Worm (Caenorhabditis elegans) whole organism, L3 larva: Measurements from ENCODE around the gene nhr-91.

Source experiments
- R02D3.7 ChIP-seq: fragments of 150-350 bp; optimal IDR thresholded peaks from 2 replicates; lab custom pipeline; 2014; ENCODE audit warnings: missing biosample characterization, missing genetic modification characterization
- ZK546.5 ChIP-seq: sonication (generic microtip); optimal IDR thresholded peaks from 2 replicates; lab custom pipeline; 2017; ENCODE audit warnings: missing biosample characterization, missing genetic modification characterization
- aly-2 ChIP-seq: fragments of 150-350 bp; optimal IDR thresholded peaks from 2 replicates; lab custom pipeline; 2014; ENCODE audit warnings: missing biosample characterization, missing genetic modification characterization
- ama-1 ChIP-seq: fragments of 150-350 bp; optimal IDR thresholded peaks from 2 replicates; lab custom pipeline; 2018
- ceh-16 ChIP-seq: sonication (generic microtip); optimal IDR thresholded peaks from 2 replicates; lab custom pipeline; 2017; ENCODE audit warnings: missing biosample characterization, missing genetic modification characterization
- ceh-28 ChIP-seq: fragments of 150-350 bp; optimal IDR thresholded peaks from 2 replicates; lab custom pipeline; 2014; ENCODE audit warnings: missing biosample characterization, missing genetic modification reagents, missing genetic modification characterization
- ceh-82 ChIP-seq: fragments of 150-350 bp; optimal IDR thresholded peaks from 2 replicates; lab custom pipeline; 2014; ENCODE audit warnings: missing biosample characterization, missing genetic modification characterization
- ceh-9 ChIP-seq: sonication (generic microtip); optimal IDR thresholded peaks from 2 replicates; lab custom pipeline; 2018; ENCODE audit warnings: missing biosample characterization, missing genetic modification characterization
- egl-27 ChIP-seq: sonication (generic microtip); optimal IDR thresholded peaks from 4 replicates; lab custom pipeline; 2017; ENCODE audit warnings: missing biosample characterization, missing genetic modification reagents, missing genetic modification characterization
- egl-5 ChIP-seq: fragments of 150-350 bp; optimal IDR thresholded peaks from 2 replicates; lab custom pipeline; 2017; ENCODE audit warnings: missing biosample characterization, missing genetic modification reagents, missing genetic modification characterization, inconsistent platforms
- elt-1 ChIP-seq: fragments of 150-350 bp; optimal IDR thresholded peaks from 2 replicates; lab custom pipeline; 2014; ENCODE audit warnings: missing biosample characterization, missing genetic modification characterization
- elt-2 ChIP-seq: sonication (generic microtip); optimal IDR thresholded peaks from 2 replicates; lab custom pipeline; 2016; ENCODE audit warnings: missing genetic modification reagents, mild to moderate bottlenecking, missing genetic modification characterization, missing compliant biosample characterization
- elt-3 ChIP-seq, 3 experiments: fragments of 150-350 bp in 1 of 3; sonication (generic microtip) in 2 of 3; optimal IDR thresholded peaks; 2 replicates in 2 of 3; 4 replicates in 1 of 3; lab custom pipeline; 2014 to 2017; ENCODE audit warnings: missing biosample characterization in 3 of 3, missing genetic modification characterization in 3 of 3
- eor-1 ChIP-seq, 2 experiments: fragments of 150-350 bp; optimal IDR thresholded peaks; 2 replicates each; lab custom pipeline; 2014 to 2018; ENCODE audit warnings: missing biosample characterization in 2 of 2, missing genetic modification characterization in 2 of 2
- fkh-10 ChIP-seq: sonication (generic microtip); optimal IDR thresholded peaks from 2 replicates; lab custom pipeline; 2017; ENCODE audit warnings: missing biosample characterization, missing genetic modification reagents, missing genetic modification characterization
- fkh-2 ChIP-seq: fragments of 150-350 bp; optimal IDR thresholded peaks from 2 replicates; lab custom pipeline; 2014; ENCODE audit warnings: missing biosample characterization, missing genetic modification reagents, missing genetic modification characterization
- fos-1 ChIP-seq: fragments of 150-350 bp; optimal IDR thresholded peaks from 2 replicates; lab custom pipeline; 2014; ENCODE audit warnings: missing biosample characterization, missing genetic modification characterization
- hmg-11 ChIP-seq: sonication (generic microtip); optimal IDR thresholded peaks from 2 replicates; lab custom pipeline; 2016; ENCODE audit warnings: missing genetic modification characterization, missing compliant biosample characterization
- jun-1 ChIP-seq: fragments of 150-350 bp; optimal IDR thresholded peaks from 2 replicates; lab custom pipeline; 2014; ENCODE audit warnings: missing biosample characterization, missing genetic modification reagents, missing genetic modification characterization
- lin-15B ChIP-seq: fragments of 150-350 bp; optimal IDR thresholded peaks from 2 replicates; lab custom pipeline; 2014; ENCODE audit warnings: missing biosample characterization, missing genetic modification characterization
- lsy-12 ChIP-seq: sonication (generic microtip); optimal IDR thresholded peaks from 2 replicates; lab custom pipeline; 2016; ENCODE audit warnings: mild to moderate bottlenecking, missing genetic modification characterization, missing compliant biosample characterization
- mdl-1 ChIP-seq: fragments of 150-350 bp; optimal IDR thresholded peaks from 2 replicates; lab custom pipeline; 2014; ENCODE audit warnings: missing biosample characterization, missing genetic modification characterization
- mml-1 ChIP-seq: fragments of 150-350 bp; sonication (generic microtip); optimal IDR thresholded peaks from 3 replicates; lab custom pipeline; 2014; ENCODE audit warnings: missing biosample characterization, missing genetic modification characterization
- nfya-1 ChIP-seq: sonication (generic microtip); optimal IDR thresholded peaks from 2 replicates; lab custom pipeline; 2017; ENCODE audit warnings: missing genetic modification characterization, mild to moderate bottlenecking, missing compliant biosample characterization, antibody characterized with exemption, moderate library complexity; ENCODE audit not compliant: insufficient read depth
- nhr-11 ChIP-seq: fragments of 150-350 bp; optimal IDR thresholded peaks from 2 replicates; lab custom pipeline; 2014; ENCODE audit warnings: missing biosample characterization, missing genetic modification characterization
- nhr-12 ChIP-seq: fragments of 150-350 bp; optimal IDR thresholded peaks from 2 replicates; lab custom pipeline; 2014; ENCODE audit warnings: missing biosample characterization, missing genetic modification characterization
- nhr-23 ChIP-seq: fragments of 150-350 bp; optimal IDR thresholded peaks from 2 replicates; lab custom pipeline; 2014; ENCODE audit warnings: missing biosample characterization, missing genetic modification reagents, missing genetic modification characterization
- nhr-237 ChIP-seq: fragments of 150-350 bp; optimal IDR thresholded peaks from 2 replicates; lab custom pipeline; 2014; ENCODE audit warnings: missing biosample characterization, missing genetic modification characterization
- nhr-25 ChIP-seq: sonication (generic microtip); optimal IDR thresholded peaks from 2 replicates; lab custom pipeline; 2017; ENCODE audit warnings: missing biosample characterization, missing genetic modification characterization
- nhr-28 ChIP-seq: fragments of 150-350 bp; optimal IDR thresholded peaks from 2 replicates; lab custom pipeline; 2014; ENCODE audit warnings: missing biosample characterization, missing genetic modification characterization
- nhr-43 ChIP-seq: sonication (generic microtip); optimal IDR thresholded peaks from 2 replicates; lab custom pipeline; 2016; ENCODE audit warnings: mild to moderate bottlenecking, missing genetic modification characterization, missing compliant biosample characterization; ENCODE audit not compliant: poor library complexity, severe bottlenecking
- nhr-67 ChIP-seq: fragments of 150-350 bp; optimal IDR thresholded peaks from 2 replicates; lab custom pipeline; 2014; ENCODE audit warnings: missing biosample characterization, missing genetic modification characterization
- nhr-76 ChIP-seq: fragments of 150-350 bp; sonication (generic microtip); optimal IDR thresholded peaks from 5 replicates; lab custom pipeline; 2014; ENCODE audit warnings: missing biosample characterization, missing genetic modification characterization
- nhr-77 ChIP-seq: fragments of 150-350 bp; optimal IDR thresholded peaks from 2 replicates; lab custom pipeline; 2014; ENCODE audit warnings: missing biosample characterization, missing genetic modification characterization
- pha-4 ChIP-seq: fragments of 150-350 bp; optimal IDR thresholded peaks from 2 replicates; lab custom pipeline; 2014; ENCODE audit warnings: missing biosample characterization, missing genetic modification reagents, missing genetic modification characterization
- pqm-1 ChIP-seq: fragments of 150-350 bp; optimal IDR thresholded peaks from 2 replicates; lab custom pipeline; 2017; ENCODE audit warnings: missing biosample characterization, missing genetic modification characterization, inconsistent platforms
- sea-2 ChIP-seq: fragments of 150-350 bp; sonication (generic microtip); optimal IDR thresholded peaks from 4 replicates; lab custom pipeline; 2014; ENCODE audit warnings: missing biosample characterization, missing genetic modification reagents, missing genetic modification characterization
- skn-1 ChIP-seq: fragments of 150-350 bp; optimal IDR thresholded peaks from 2 replicates; lab custom pipeline; 2014; ENCODE audit warnings: missing biosample characterization, missing genetic modification characterization
- snpc-4 ChIP-seq: fragments of 150-350 bp; optimal IDR thresholded peaks from 2 replicates; lab custom pipeline; 2014; ENCODE audit warnings: missing biosample characterization, missing genetic modification characterization
- tbx-2 ChIP-seq: sonication (generic microtip); optimal IDR thresholded peaks from 2 replicates; lab custom pipeline; 2016; ENCODE audit warnings: mild to moderate bottlenecking, missing genetic modification characterization, missing compliant biosample characterization
- unc-39 ChIP-seq: sonication (generic microtip); optimal IDR thresholded peaks from 4 replicates; lab custom pipeline; 2017; ENCODE audit warnings: missing biosample characterization, missing genetic modification characterization
- unc-62 ChIP-seq: fragments of 150-350 bp; sonication (generic microtip); optimal IDR thresholded peaks from 4 replicates; lab custom pipeline; 2014; ENCODE audit warnings: missing biosample characterization, missing genetic modification reagents, missing genetic modification characterization
- zag-1 ChIP-seq: fragments of 150-350 bp; optimal IDR thresholded peaks from 2 replicates; lab custom pipeline; 2014; ENCODE audit warnings: missing biosample characterization, missing genetic modification characterization
- ztf-11 ChIP-seq: fragments of 150-350 bp; optimal IDR thresholded peaks from 2 replicates; lab custom pipeline; 2014; ENCODE audit warnings: missing biosample characterization, missing genetic modification characterization
- ztf-4 ChIP-seq: fragments of 150-350 bp; optimal IDR thresholded peaks from 2 replicates; lab custom pipeline; 2014; ENCODE audit warnings: missing biosample characterization, missing genetic modification characterization

The nhr-91 gene

DNA sequence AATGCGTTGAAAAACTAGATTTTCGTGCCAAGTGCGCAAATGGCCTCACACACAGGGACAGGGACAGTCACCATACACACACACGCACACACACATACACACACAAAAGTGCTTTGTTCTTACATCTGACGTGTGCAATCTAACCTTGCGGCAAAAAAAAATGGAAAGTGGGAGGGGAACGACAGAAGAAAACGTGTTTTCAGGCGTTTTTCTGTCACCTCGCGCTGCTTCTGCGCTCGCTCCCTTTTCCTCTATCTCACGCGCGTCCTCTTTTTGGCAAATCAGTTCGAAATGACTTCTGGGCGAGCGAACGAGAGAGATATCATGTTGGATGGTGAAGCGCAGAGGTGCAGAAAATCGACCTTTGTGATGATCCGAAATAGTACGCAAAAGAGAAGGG lies 35.1 kb upstream of the nhr-91 start (continued):
- peak; percentile 81 for TF ChIP-seq egl-27
- no peak for TF ChIP-seq ceh-9 (tag; lab: Kevin White, UChicago)
- TF ChIP-seq R02D3.7, result peak; percentile 12
- no peak for TF ChIP-seq nhr-67 (tag; lab: Kevin White, UChicago)
- TF ChIP-seq nfya-1 (tag; lab: Kevin White, UChicago), result peak; percentile 45
- no peak for TF ChIP-seq ztf-11 (tag; lab: Kevin White, UChicago)
- TF ChIP-seq nhr-237 (tag; lab: Kevin White, UChicago), result no peak
- no peak for TF ChIP-seq ama-1
- TF ChIP-seq nhr-76 (tag; lab: Kevin White, UChicago), result no peak
- TF ChIP-seq nhr-25 (tag; lab: Kevin White, UChicago), result peak; percentile 99
- TF ChIP-seq elt-3 (tag; optimal IDR thresholded peaks at IDR 0.05; lab: Kevin White, UChicago), result peak in 1 of 3 experiments; percentile 75
- peak; percentile 69 for TF ChIP-seq nhr-23 (tag; lab: Kevin White, UChicago)
- peak; percentile 79 for TF ChIP-seq lsy-12 (tag; lab: Kevin White, UChicago)
- TF ChIP-seq snpc-4 (tag; lab: Kevin White, UChicago), result no peak
- TF ChIP-seq mdl-1 (tag; lab: Kevin White, UChicago), result peak; percentile 39
- no peak for TF ChIP-seq lin-15B (tag; lab: Kevin White, UChicago)
- no peak for TF ChIP-seq mml-1
- TF ChIP-seq pqm-1 (tag; lab: Kevin White, UChicago), result peak; percentile 10
- TF ChIP-seq zag-1, result no peak

DNA sequence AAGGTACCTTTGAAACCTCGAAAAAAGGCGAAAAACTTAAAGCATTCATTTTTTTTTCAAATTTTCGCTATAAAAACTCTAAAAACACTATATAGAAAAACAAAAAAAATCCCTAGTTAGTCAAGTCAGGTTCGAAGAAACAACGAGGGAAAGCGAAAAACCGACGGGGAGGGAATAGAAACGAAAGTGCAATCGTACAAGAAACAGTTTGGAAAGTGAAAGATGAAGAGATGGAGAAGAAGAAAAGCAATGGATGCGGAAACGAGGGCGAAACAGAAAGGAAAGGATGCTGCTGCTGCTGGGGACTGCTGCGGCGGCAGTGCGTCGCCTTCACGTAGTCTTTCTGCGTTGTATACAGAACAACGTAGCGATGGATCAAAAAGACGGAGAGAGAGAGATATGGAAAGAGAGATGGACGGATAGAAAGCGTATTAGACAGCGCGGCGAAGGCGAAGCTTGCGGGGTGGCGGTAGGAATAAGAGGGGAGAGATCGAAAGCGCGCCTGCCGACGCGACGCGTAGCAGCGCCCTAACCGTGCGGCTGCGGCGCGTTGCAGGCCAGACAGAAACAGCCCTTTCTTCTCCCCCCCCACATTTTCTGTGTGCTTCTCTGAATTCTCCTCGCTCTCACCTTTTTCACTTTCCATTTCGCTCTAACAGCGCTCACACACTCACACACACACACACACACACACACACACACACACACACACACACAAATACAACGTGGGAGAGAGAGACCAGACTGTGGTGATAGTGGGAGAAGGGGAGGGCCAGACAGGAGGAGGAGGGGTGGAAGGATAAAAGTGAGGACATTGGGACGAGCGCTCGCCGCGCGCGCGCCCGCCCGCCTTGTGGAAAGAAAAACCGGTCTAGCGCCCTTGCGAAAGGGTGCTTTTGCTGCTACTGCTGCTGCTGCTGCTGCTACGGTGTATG lies 34.1 kb upstream of the nhr-91 start:
- peak; percentile 83 for TF ChIP-seq nfya-1 (tag; lab: Kevin White, UChicago)
- TF ChIP-seq nhr-11 (tag; lab: Kevin White, UChicago), result peak; percentile 86
- TF ChIP-seq nhr-67 (tag; lab: Kevin White, UChicago), result no peak
- no peak for TF ChIP-seq ceh-9 (tag; lab: Kevin White, UChicago)
- no peak for TF ChIP-seq fkh-2
- TF ChIP-seq fos-1 (tag; lab: Kevin White, UChicago), result peak; percentile 76
- peak; percentile 73 for TF ChIP-seq elt-2 (tag; lab: Kevin White, UChicago)
- TF ChIP-seq R02D3.7, result peak; percentile 63
- TF ChIP-seq nhr-12, result no peak
- no peak for TF ChIP-seq sea-2
- no peak for TF ChIP-seq fkh-10 (GFP tag; lab: Kevin White, UChicago)
- TF ChIP-seq nhr-25 (tag; lab: Kevin White, UChicago), result peak; percentile 98
- peak; percentile 90 for TF ChIP-seq pha-4 (tag; lab: Kevin White, UChicago)
- TF ChIP-seq zag-1, result no peak
- TF ChIP-seq unc-62, result peak; percentile 29
- peak; percentile 19 for TF ChIP-seq elt-1 (tag; lab: Kevin White, UChicago)
- TF ChIP-seq snpc-4 (tag; lab: Kevin White, UChicago), result peak; percentile 43
- TF ChIP-seq mdl-1 (tag; lab: Kevin White, UChicago), result peak; percentile 81
- peak; percentile 4 for TF ChIP-seq ama-1
- peak; percentile 82 for TF ChIP-seq tbx-2 (tag; lab: Kevin White, UChicago)
- TF ChIP-seq jun-1 (tag; lab: Kevin White, UChicago), result peak; percentile 90
- TF ChIP-seq ZK546.5 (tag; lab: Kevin White, UChicago), result no peak
- TF ChIP-seq mml-1, result no peak
- peak; percentile 3 for TF ChIP-seq nhr-77 (tag; lab: Kevin White, UChicago)
- no peak for TF ChIP-seq aly-2 (tag; lab: Kevin White, UChicago)
- peak; percentile 67 for TF ChIP-seq ztf-4 (tag; lab: Kevin White, UChicago)
- TF ChIP-seq ceh-28, result peak; percentile 60
- TF ChIP-seq egl-27, result peak; percentile 82
- TF ChIP-seq pqm-1 (tag; lab: Kevin White, UChicago), result peak; percentile 28
- TF ChIP-seq nhr-28 (tag; lab: Kevin White, UChicago), result no peak
- peak; percentile 88 for TF ChIP-seq nhr-23 (tag; lab: Kevin White, UChicago)
- TF ChIP-seq skn-1, result peak; percentile 73
- peak; percentile 93 for TF ChIP-seq nhr-43 (tag; lab: Kevin White, UChicago)
- no peak for TF ChIP-seq hmg-11 (tag; lab: Kevin White, UChicago)
- no peak for TF ChIP-seq egl-5 (tag; lab: Kevin White, UChicago)
- no peak for TF ChIP-seq ceh-16
- TF ChIP-seq eor-1 (tag; optimal IDR thresholded peaks at IDR 0.05; lab: Kevin White, UChicago), result no peak
- no peak for TF ChIP-seq unc-39
- peak; percentile 70 for TF ChIP-seq lsy-12 (tag; lab: Kevin White, UChicago)
- TF ChIP-seq ceh-82 (tag; lab: Kevin White, UChicago), result no peak
